Fruit fly (Drosophila melanogaster) whole organism, pupa: ENCODE measurements around the gene CG32379.

Source experiments
- CG14655 ChIP-seq: fragments of 200-800 bp; sonication (Bioruptor generic); optimal IDR thresholded peaks from 3 replicates; lab custom pipeline; 2017; ENCODE audit warnings: mild to moderate bottlenecking, missing biosample characterization, missing genetic modification reagents, missing genetic modification characterization
- CG17806 ChIP-seq: fragments of 200-800 bp; sonication (Bioruptor generic); optimal IDR thresholded peaks from 2 replicates; lab custom pipeline; 2018; ENCODE audit warnings: missing biosample characterization, mild to moderate bottlenecking, missing genetic modification characterization, moderate library complexity
- CG32121 ChIP-seq: fragments of 200-800 bp; sonication (Bioruptor generic); IDR thresholded peaks from 2 replicates; pipeline ENCODE4 v1.3.6; 2022; ENCODE audit warnings: missing biosample characterization, missing genetic modification characterization
- CG8159 ChIP-seq: fragments of 200-800 bp; sonication (Bioruptor generic); optimal IDR thresholded peaks from 3 replicates; lab custom pipeline; 2018; ENCODE audit warnings: missing biosample characterization, mild to moderate bottlenecking, missing genetic modification characterization, moderate library complexity
- EcR ChIP-seq: fragments of 200-800 bp; sonication (Bioruptor generic); optimal IDR thresholded peaks from 3 replicates; lab custom pipeline; 2019; ENCODE audit warnings: missing biosample characterization, missing genetic modification characterization, mild to moderate bottlenecking, moderate library complexity, missing genetic modification reagents
- Ets98B ChIP-seq: fragments of 200-800 bp; sonication (Bioruptor generic); IDR thresholded peaks from 2 replicates; pipeline ENCODE4 v1.3.6; 2022; ENCODE audit warnings: missing biosample characterization, missing genetic modification characterization
- Pif1A ChIP-seq: fragments of 200-800 bp; sonication (Bioruptor generic); optimal IDR thresholded peaks from 3 replicates; lab custom pipeline; 2016; ENCODE audit warnings: missing biosample characterization, missing genetic modification characterization
- Pif1B ChIP-seq: fragments of 200-800 bp; sonication (Bioruptor generic); optimal IDR thresholded peaks from 3 replicates; lab custom pipeline; 2016; ENCODE audit warnings: missing biosample characterization, missing genetic modification characterization
- gl ChIP-seq: fragments of 200-800 bp; sonication (Bioruptor generic); optimal IDR thresholded peaks from 2 replicates; lab custom pipeline; 2018; ENCODE audit warnings: missing biosample characterization, mild to moderate bottlenecking, missing genetic modification characterization

DNA sequence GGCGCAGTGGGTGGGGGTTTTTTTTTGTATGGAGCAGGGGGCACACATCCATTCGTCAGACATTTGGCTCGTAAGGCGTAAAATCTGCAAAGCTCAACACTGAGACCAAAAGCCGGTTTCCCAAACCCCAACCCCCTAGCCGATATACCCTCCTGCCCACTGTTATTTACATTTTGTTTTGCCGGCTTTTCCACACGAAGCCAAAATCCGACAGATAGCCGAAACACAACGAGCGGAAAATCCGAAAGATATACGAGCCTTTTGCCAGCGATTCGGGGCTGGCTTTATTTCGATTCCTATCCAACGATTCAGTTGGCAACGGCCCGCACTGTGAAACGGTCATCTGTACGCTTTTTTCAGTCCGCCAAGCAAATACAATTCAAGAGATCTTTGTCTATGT lies 27.4 kb downstream of the CG32379 start, which contains the start of gene CG42458:
- TF ChIP-seq CG32121 (no peak; the same call in 1 of the 2 replicates), CG14655 (no peak), CG8159 (tag; lab: Kevin White, UChicago) (no peak), EcR (GFP tag; lab: Kevin White, UChicago) (no peak), CG17806 (tag; lab: Kevin White, UChicago) (no peak), Pif1A (GFP tag; lab: Kevin White, UChicago) (no peak), Pif1B (GFP tag; lab: Kevin White, UChicago) (no peak), Ets98B (0 out of 2 replicates have a peak, but pooled peaks have one; percentile 37), gl (tag; lab: Kevin White, UChicago) (no peak)
